Worm (Caenorhabditis elegans) whole organism, L1 larva: ENCODE results near the gene gldi-3.

Experiments
- C34B4.2 ChIP-seq: sonication (generic microtip); optimal IDR thresholded peaks from 2 replicates; lab custom pipeline; 2017; ENCODE audit warnings: mild to moderate bottlenecking, missing genetic modification characterization, missing compliant biosample characterization
- ceh-8 ChIP-seq: fragments of 200-800 bp; sonication (Bioruptor generic); optimal IDR thresholded peaks from 2 replicates; lab custom pipeline; 2018; ENCODE audit warnings: mild to moderate bottlenecking, missing genetic modification characterization, moderate library complexity, missing compliant biosample characterization
- ceh-90 ChIP-seq: sonication (generic microtip); optimal IDR thresholded peaks from 2 replicates; lab custom pipeline; 2016; ENCODE audit warnings: missing genetic modification characterization, missing compliant biosample characterization
- efl-1 ChIP-seq, 4 experiments: fragments of 150-350 bp; optimal IDR thresholded peaks in 3 of 4; peaks in 1 of 4; 1 replicate in 1 of 4; 2 replicates in 3 of 4; lab custom pipeline; 2014; ENCODE audit warnings: missing biosample characterization in 2 of 4, missing genetic modification characterization in 2 of 4, missing genetic modification reagents in 2 of 4
- fos-1 ChIP-seq: fragments of 150-350 bp; optimal IDR thresholded peaks from 2 replicates; lab custom pipeline; 2014; ENCODE audit warnings: missing biosample characterization, missing genetic modification characterization
- lsy-2 ChIP-seq, 2 experiments: fragments of 150-350 bp; optimal IDR thresholded peaks; 2 replicates each; lab custom pipeline; 2014; ENCODE audit warnings: missing biosample characterization in 2 of 2, missing genetic modification characterization in 2 of 2
- mdl-1 ChIP-seq, 2 experiments: fragments of 150-350 bp; optimal IDR thresholded peaks; 2 replicates each; lab custom pipeline; 2014 to 2017; ENCODE audit warnings: missing biosample characterization in 2 of 2, missing genetic modification characterization in 2 of 2, inconsistent platforms in 1 of 2
- ztf-11 ChIP-seq, 2 experiments: sonication (generic microtip); optimal IDR thresholded peaks; 2 replicates each; lab custom pipeline; 2016 to 2017; ENCODE audit warnings: missing genetic modification characterization in 2 of 2, missing biosample characterization in 1 of 2, missing compliant biosample characterization in 1 of 2

DNA sequence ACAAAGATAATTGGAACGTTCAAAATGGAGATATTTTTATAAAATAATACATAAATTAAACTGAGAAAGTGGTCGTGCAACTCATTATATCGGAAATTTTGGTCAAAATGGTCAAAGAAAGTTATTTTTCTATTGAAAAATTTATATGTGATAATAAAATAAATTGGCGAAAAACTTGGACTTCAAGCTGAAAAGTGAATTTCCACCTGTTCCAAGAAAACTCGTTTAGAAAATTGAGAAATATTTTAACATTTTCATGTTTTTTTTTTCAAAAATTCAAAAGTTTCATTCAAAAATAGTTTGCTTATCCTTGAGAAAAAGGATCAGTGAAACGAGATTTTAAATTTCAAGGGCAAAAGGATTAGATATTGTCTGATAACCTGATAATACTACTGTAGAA lies 882 bp downstream of the gldi-3 start:
- TF ChIP-seq ztf-11 (tag; optimal IDR thresholded peaks at IDR 0.05; lab: Kevin White, UChicago) (no peak), mdl-1 (tag; optimal IDR thresholded peaks at IDR 0.05; lab: Kevin White, UChicago) (no peak), efl-1 (optimal IDR thresholded peaks at IDR 0.05; lab: Kevin White, UChicago) (no peak), efl-1 (GFP tag; optimal IDR thresholded peaks at IDR 0.05 in 1 of 2; lab: Kevin White, UChicago) (no peak), lsy-2 (tag; optimal IDR thresholded peaks at IDR 0.05; lab: Kevin White, UChicago) (no peak), ceh-8 (GFP tag; lab: Kevin White, UChicago) (no peak), C34B4.2 (tag; lab: Kevin White, UChicago) (no peak), ceh-90 (tag; lab: Kevin White, UChicago) (no peak), fos-1 (tag; lab: Kevin White, UChicago) (no peak)
